Worm (Caenorhabditis elegans): Measurements from ENCODE around the gene F40G9.18.

- TF ChIP-seq ref-1 (GFP tag; conservative IDR thresholded peaks at IDR 0.05), result no peak
- TF ChIP-seq tab-1 (GFP tag; IDR thresholded peaks at IDR 0.05), result no peak
- TF ChIP-seq klf-2 (GFP tag; conservative IDR thresholded peaks at IDR 0.05), result no peak
- TF ChIP-seq cog-1 (tag; optimal IDR thresholded peaks at IDR 0.05), result no peak
- no peak for TF ChIP-seq ztf-23 (GFP tag; IDR thresholded peaks at IDR 0.05)
- no peak for TF ChIP-seq med-1 (GFP tag; optimal IDR thresholded peaks at IDR 0.05; ENCODE audit: insufficient read depth)
- TF ChIP-seq T22C8.4 (GFP tag; IDR thresholded peaks at IDR 0.05), result no peak
- TF ChIP-seq flt-1 (GFP tag; IDR thresholded peaks at IDR 0.05), result no peak
Measured at ce11 chrIII:117857-118256, 51.5 kb downstream of the F40G9.18 start.

Measured in whole organism, midembryonic.